Worm (Caenorhabditis elegans) whole organism, L1 larva: ENCODE results near the gene F17H10.4.

ENCODE experiments used
- C04F5.9 ChIP-seq: sonication (generic microtip); optimal IDR thresholded peaks from 2 replicates; lab custom pipeline; 2016; ENCODE audit warnings: missing genetic modification characterization, missing compliant biosample characterization
- C16A3.4 ChIP-seq: fragments of 150-350 bp; optimal IDR thresholded peaks from 2 replicates; lab custom pipeline; 2014; ENCODE audit warnings: missing biosample characterization, missing genetic modification characterization
- C34B4.2 ChIP-seq: sonication (generic microtip); optimal IDR thresholded peaks from 2 replicates; lab custom pipeline; 2017; ENCODE audit warnings: mild to moderate bottlenecking, missing genetic modification characterization, missing compliant biosample characterization
- F16B12.6 ChIP-seq: fragments of 150-350 bp; optimal IDR thresholded peaks from 2 replicates; lab custom pipeline; 2014; ENCODE audit warnings: missing biosample characterization, missing genetic modification characterization
- alr-1 ChIP-seq: fragments of 200-800 bp; sonication (Bioruptor generic); optimal IDR thresholded peaks from 2 replicates; lab custom pipeline; 2018; ENCODE audit warnings: borderline replicate concordance, mild to moderate bottlenecking, missing genetic modification characterization, missing compliant biosample characterization
- aly-2 ChIP-seq: fragments of 150-350 bp; optimal IDR thresholded peaks from 2 replicates; lab custom pipeline; 2014; ENCODE audit warnings: missing biosample characterization, missing genetic modification characterization
- blmp-1 ChIP-seq: fragments of 150-350 bp; optimal IDR thresholded peaks from 2 replicates; lab custom pipeline; 2014; ENCODE audit warnings: missing biosample characterization, missing genetic modification characterization
- ceh-63 ChIP-seq: fragments of 200-800 bp; sonication (Bioruptor generic); optimal IDR thresholded peaks from 2 replicates; lab custom pipeline; 2018; ENCODE audit warnings: mild to moderate bottlenecking, missing genetic modification characterization, missing compliant biosample characterization
- ceh-8 ChIP-seq: fragments of 200-800 bp; sonication (Bioruptor generic); optimal IDR thresholded peaks from 2 replicates; lab custom pipeline; 2018; ENCODE audit warnings: mild to moderate bottlenecking, missing genetic modification characterization, moderate library complexity, missing compliant biosample characterization
- ceh-82 ChIP-seq, 3 experiments: fragments of 150-350 bp in 1 of 3; sonication (generic microtip) in 2 of 3; optimal IDR thresholded peaks; 2 replicates each; lab custom pipeline; 2014 to 2017; ENCODE audit warnings: missing biosample characterization in 3 of 3, missing genetic modification characterization in 3 of 3
- ceh-88 ChIP-seq: fragments of 200-800 bp; sonication (Bioruptor generic); IDR thresholded peaks from 2 replicates; pipeline ENCODE4 v1.3.6; 2022; ENCODE audit warnings: missing genetic modification characterization, missing compliant biosample characterization
- ceh-90 ChIP-seq: sonication (generic microtip); optimal IDR thresholded peaks from 2 replicates; lab custom pipeline; 2016; ENCODE audit warnings: missing genetic modification characterization, missing compliant biosample characterization
- ces-1 ChIP-seq: fragments of 150-350 bp; optimal IDR thresholded peaks from 2 replicates; lab custom pipeline; 2014; ENCODE audit warnings: missing biosample characterization, missing genetic modification reagents, missing genetic modification characterization
- dpl-1 ChIP-seq, 3 experiments: fragments of 150-350 bp in 2 of 3; sonication (generic microtip) in 1 of 3; optimal IDR thresholded peaks; 2 replicates each; lab custom pipeline; 2014 to 2017; ENCODE audit warnings: missing biosample characterization in 3 of 3, missing genetic modification characterization in 3 of 3, missing genetic modification reagents in 3 of 3
- elt-2 ChIP-seq: sonication (generic microtip); optimal IDR thresholded peaks from 2 replicates; lab custom pipeline; 2016; ENCODE audit warnings: missing genetic modification characterization, mild to moderate bottlenecking, inconsistent platforms, missing compliant biosample characterization, missing genetic modification reagents
- ets-5 ChIP-seq: fragments of 200-800 bp; sonication (Bioruptor generic); IDR thresholded peaks from 2 replicates; pipeline ENCODE4 v1.3.6; 2022; ENCODE audit warnings: missing genetic modification characterization, missing compliant biosample characterization
- fkh-8 ChIP-seq: sonication (generic microtip); optimal IDR thresholded peaks from 2 replicates; lab custom pipeline; 2016; ENCODE audit warnings: mild to moderate bottlenecking, missing genetic modification characterization, missing compliant biosample characterization
- grh-1 ChIP-seq: fragments of 200-800 bp; sonication (Bioruptor generic); IDR thresholded peaks from 2 replicates; pipeline ENCODE4 v1.3.6; 2022; ENCODE audit warnings: missing genetic modification reagents, missing genetic modification characterization, missing compliant biosample characterization
- hlh-17 ChIP-seq: fragments of 200-800 bp; sonication (Bioruptor generic); optimal IDR thresholded peaks from 2 replicates; lab custom pipeline; 2018; ENCODE audit warnings: missing genetic modification characterization, mild to moderate bottlenecking, missing compliant biosample characterization, moderate library complexity, borderline replicate concordance
- hpl-2 ChIP-seq: fragments of 150-350 bp; optimal IDR thresholded peaks from 2 replicates; lab custom pipeline; 2014; ENCODE audit warnings: missing biosample characterization, missing genetic modification reagents, missing genetic modification characterization
- irx-1 ChIP-seq: sonication (generic microtip); optimal IDR thresholded peaks from 2 replicates; lab custom pipeline; 2016; ENCODE audit warnings: missing genetic modification characterization, missing compliant biosample characterization
- jun-1 ChIP-seq: fragments of 150-350 bp; optimal IDR thresholded peaks from 2 replicates; lab custom pipeline; 2014; ENCODE audit warnings: missing biosample characterization, missing genetic modification reagents, missing genetic modification characterization
- lin-14 ChIP-seq: fragments of 200-800 bp; sonication (Bioruptor generic); optimal IDR thresholded peaks from 2 replicates; lab custom pipeline; 2018; ENCODE audit warnings: mild to moderate bottlenecking, missing genetic modification characterization, moderate library complexity, missing compliant biosample characterization
- lin-15B ChIP-seq: fragments of 150-350 bp; sonication (generic microtip); optimal IDR thresholded peaks from 3 replicates; lab custom pipeline; 2014; ENCODE audit warnings: missing biosample characterization, missing genetic modification characterization
- lin-35 ChIP-seq, 2 experiments: fragments of 150-350 bp; optimal IDR thresholded peaks; 2 replicates each; lab custom pipeline; 2014; ENCODE audit warnings: missing biosample characterization in 2 of 2, missing genetic modification characterization in 2 of 2, missing genetic modification reagents in 2 of 2
- lin-39 ChIP-seq: fragments of 150-350 bp; optimal IDR thresholded peaks from 2 replicates; lab custom pipeline; 2014; ENCODE audit warnings: missing biosample characterization, missing genetic modification reagents, missing genetic modification characterization
- lsy-2 ChIP-seq, 2 experiments: fragments of 150-350 bp; optimal IDR thresholded peaks; 2 replicates each; lab custom pipeline; 2014; ENCODE audit warnings: missing biosample characterization in 2 of 2, missing genetic modification characterization in 2 of 2
- mef-2 ChIP-seq: fragments of 150-350 bp; optimal IDR thresholded peaks from 2 replicates; lab custom pipeline; 2014; ENCODE audit warnings: missing biosample characterization, missing genetic modification characterization
- nhr-11 ChIP-seq: fragments of 150-350 bp; optimal IDR thresholded peaks from 2 replicates; lab custom pipeline; 2014; ENCODE audit warnings: missing biosample characterization, missing genetic modification characterization
- nhr-12 ChIP-seq: sonication (generic microtip); optimal IDR thresholded peaks from 2 replicates; lab custom pipeline; 2017; ENCODE audit warnings: missing biosample characterization, missing genetic modification characterization
- nhr-19 ChIP-seq: fragments of 200-800 bp; sonication (Bioruptor generic); conservative IDR thresholded peaks from 2 replicates; pipeline ENCODE4 v1.3.6; 2022; ENCODE audit warnings: missing genetic modification characterization, missing compliant biosample characterization
- nhr-47 ChIP-seq: sonication (generic microtip); optimal IDR thresholded peaks from 2 replicates; lab custom pipeline; 2016; ENCODE audit warnings: mild to moderate bottlenecking, missing genetic modification characterization, moderate library complexity, missing compliant biosample characterization
- nhr-71 ChIP-seq: sonication (generic microtip); optimal IDR thresholded peaks from 2 replicates; lab custom pipeline; 2016; ENCODE audit warnings: mild to moderate bottlenecking, missing genetic modification characterization, moderate library complexity, missing compliant biosample characterization
- nhr-76 ChIP-seq: sonication (generic microtip); optimal IDR thresholded peaks from 2 replicates; lab custom pipeline; 2017; ENCODE audit warnings: missing biosample characterization, missing genetic modification characterization
- nhr-85 ChIP-seq: sonication (generic microtip); peaks from one replicate; lab custom pipeline; 2016; ENCODE audit warnings: missing genetic modification characterization, inconsistent platforms, missing compliant biosample characterization
- nhr-90 ChIP-seq: sonication (generic microtip); optimal IDR thresholded peaks from 2 replicates; lab custom pipeline; 2016; ENCODE audit warnings: mild to moderate bottlenecking, missing genetic modification characterization, missing compliant biosample characterization; ENCODE audit not compliant: poor library complexity
- rnt-1 ChIP-seq: sonication (generic microtip); optimal IDR thresholded peaks from 2 replicates; lab custom pipeline; 2016; ENCODE audit warnings: mild to moderate bottlenecking, missing genetic modification characterization, moderate library complexity, missing compliant biosample characterization
- snpc-4 ChIP-seq: fragments of 150-350 bp; optimal IDR thresholded peaks from 2 replicates; lab custom pipeline; 2014; ENCODE audit warnings: missing biosample characterization, missing genetic modification characterization
- sup-37 ChIP-seq: fragments of 200-800 bp; sonication (Bioruptor generic); optimal IDR thresholded peaks from 2 replicates; lab custom pipeline; 2018; ENCODE audit warnings: mild to moderate bottlenecking, missing genetic modification characterization, missing compliant biosample characterization
- tlp-1 ChIP-seq: fragments of 150-350 bp; optimal IDR thresholded peaks from 2 replicates; lab custom pipeline; 2014; ENCODE audit warnings: missing biosample characterization, missing genetic modification characterization
- unc-130 ChIP-seq: fragments of 150-350 bp; optimal IDR thresholded peaks from 2 replicates; lab custom pipeline; 2017; ENCODE audit warnings: missing biosample characterization, missing genetic modification characterization, inconsistent platforms
- unc-62 ChIP-seq: fragments of 150-350 bp; optimal IDR thresholded peaks from 2 replicates; lab custom pipeline; 2014; ENCODE audit warnings: missing biosample characterization, missing genetic modification reagents, missing genetic modification characterization
- unc-98 ChIP-seq: fragments of 200-800 bp; sonication (Bioruptor generic); IDR thresholded peaks from 2 replicates; pipeline ENCODE4 v1.3.6; 2022; ENCODE audit warnings: missing genetic modification characterization, missing compliant biosample characterization
- vab-15 ChIP-seq: sonication (generic microtip); optimal IDR thresholded peaks from 2 replicates; lab custom pipeline; 2017; ENCODE audit warnings: missing genotype, mild to moderate bottlenecking, missing genetic modification characterization, missing compliant biosample characterization
- zag-1 ChIP-seq: fragments of 150-350 bp; optimal IDR thresholded peaks from 2 replicates; lab custom pipeline; 2014; ENCODE audit warnings: missing biosample characterization, missing genetic modification characterization
- ztf-11 ChIP-seq, 2 experiments: sonication (generic microtip); optimal IDR thresholded peaks; 2 replicates each; lab custom pipeline; 2016 to 2017; ENCODE audit warnings: missing genetic modification characterization in 2 of 2, missing biosample characterization in 1 of 2, missing compliant biosample characterization in 1 of 2

The F17H10.4 gene

DNA sequence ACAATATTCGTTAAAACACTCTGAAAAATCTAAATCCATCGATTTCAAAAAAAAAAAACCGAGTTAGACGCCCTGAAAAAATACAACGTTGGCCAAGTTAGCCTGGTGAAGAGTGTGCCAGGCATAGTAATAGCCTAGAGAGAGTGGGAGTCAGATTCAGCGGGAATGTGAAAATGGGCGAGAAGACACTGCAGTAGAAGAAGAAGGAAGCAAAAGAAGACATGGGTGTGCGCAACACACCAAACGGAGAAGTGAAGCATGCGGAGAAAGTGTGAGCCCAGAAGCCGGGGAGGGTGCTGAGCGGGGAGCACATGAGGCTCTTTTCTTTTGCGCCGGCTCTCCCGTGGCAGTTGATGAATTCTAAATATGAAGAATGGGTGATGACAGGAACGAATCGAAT lies 44.9 kb upstream of the F17H10.4 start (continued):
- TF ChIP-seq C04F5.9: no peak
- no peak for TF ChIP-seq unc-62 (GFP tag; lab: Kevin White, UChicago)
- no peak for TF ChIP-seq C16A3.4 (tag; lab: Kevin White, UChicago)
- TF ChIP-seq ceh-63: no peak
- TF ChIP-seq dpl-1 (GFP tag; optimal IDR thresholded peaks at IDR 0.05; lab: Kevin White, UChicago): peak in 1 of 3 experiments; percentile 9
- no peak for TF ChIP-seq lin-35 (GFP tag; optimal IDR thresholded peaks at IDR 0.05; lab: Kevin White, UChicago)
- no peak for TF ChIP-seq sup-37 (GFP tag; lab: Kevin White, UChicago)
- TF ChIP-seq lin-14 (GFP tag; lab: Kevin White, UChicago): peak; percentile 69
- TF ChIP-seq nhr-11 (tag; lab: Kevin White, UChicago): no peak
- no peak for TF ChIP-seq hlh-17 (GFP tag; lab: Kevin White, UChicago)
- peak; percentile 24 for TF ChIP-seq nhr-47 (tag; lab: Kevin White, UChicago)
- no peak for TF ChIP-seq ces-1 (GFP tag; lab: Kevin White, UChicago)
- TF ChIP-seq irx-1: no peak
- no peak for TF ChIP-seq blmp-1 (tag; lab: Kevin White, UChicago)
- TF ChIP-seq C34B4.2 (tag; lab: Kevin White, UChicago): no peak
- TF ChIP-seq tlp-1 (tag; lab: Kevin White, UChicago): no peak
- no peak for TF ChIP-seq nhr-90 (tag; lab: Kevin White, UChicago)
- TF ChIP-seq unc-98: no peak
- no peak for TF ChIP-seq lin-39 (tag; lab: Kevin White, UChicago)
- peak; percentile 61 for TF ChIP-seq fkh-8 (tag; lab: Kevin White, UChicago)
- peak in 1 of 2 experiments; percentile 25 for TF ChIP-seq lsy-2 (tag; optimal IDR thresholded peaks at IDR 0.05; lab: Kevin White, UChicago)
- no peak for TF ChIP-seq mef-2 (tag; lab: Kevin White, UChicago)
- peak in 1 of 2 experiments; percentile 27 for TF ChIP-seq ztf-11 (tag; optimal IDR thresholded peaks at IDR 0.05; lab: Kevin White, UChicago)
- TF ChIP-seq lin-15B: no peak
- TF ChIP-seq ets-5 (GFP tag; lab: Robert Waterston, UW): no peak
- no peak for TF ChIP-seq F16B12.6
- TF ChIP-seq nhr-76: no peak
- no peak for TF ChIP-seq hpl-2 (GFP tag; lab: Kevin White, UChicago)
- TF ChIP-seq rnt-1: no peak
- TF ChIP-seq nhr-85 (tag; lab: Kevin White, UChicago): no peak
- TF ChIP-seq zag-1: no peak
- TF ChIP-seq ceh-8: no peak
- TF ChIP-seq grh-1: no peak
- no peak for TF ChIP-seq snpc-4 (tag; lab: Kevin White, UChicago)
- no peak for TF ChIP-seq ceh-90
- TF ChIP-seq unc-130 (tag; lab: Kevin White, UChicago): no peak
- no peak for TF ChIP-seq vab-15 (tag; lab: Kevin White, UChicago)

- TF ChIP-seq ceh-82 (tag; optimal IDR thresholded peaks at IDR 0.05; lab: Kevin White, UChicago) (no peak), nhr-90 (tag; lab: Kevin White, UChicago) (no peak), lin-35 (GFP tag; optimal IDR thresholded peaks at IDR 0.05; lab: Kevin White, UChicago) (no peak), alr-1 (tag; lab: Kevin White, UChicago) (no peak), aly-2 (no peak), nhr-76 (no peak), elt-2 (tag; lab: Kevin White, UChicago) (no peak), ceh-88 (GFP tag; lab: Robert Waterston, UW) (no peak), hpl-2 (GFP tag; lab: Kevin White, UChicago) (no peak), sup-37 (GFP tag; lab: Kevin White, UChicago) (no peak), nhr-71 (no peak), nhr-19 (GFP tag; lab: Robert Waterston, UW) (no peak), nhr-12 (tag; lab: Kevin White, UChicago) (no peak), nhr-11 (tag; lab: Kevin White, UChicago) (no peak), jun-1 (no peak)
- TF ChIP-seq, all 84 proteins: peak for 0
Observed at ce11 chrX:13170804-13171203, 44.5 kb upstream of the F17H10.4 start.
